Worm (Caenorhabditis elegans) whole organism, L3 larva: ENCODE data around the gene rpb-6.

ENCODE experiments used
- R02D3.7 ChIP-seq: fragments of 150-350 bp; optimal IDR thresholded peaks from 2 replicates; lab custom pipeline; 2014; ENCODE audit warnings: missing biosample characterization, missing genetic modification characterization
- aly-2 ChIP-seq: fragments of 150-350 bp; optimal IDR thresholded peaks from 2 replicates; lab custom pipeline; 2014; ENCODE audit warnings: missing biosample characterization, missing genetic modification characterization
- ama-1 ChIP-seq: fragments of 150-350 bp; optimal IDR thresholded peaks from 2 replicates; lab custom pipeline; 2018
- ceh-16 ChIP-seq: sonication (generic microtip); optimal IDR thresholded peaks from 2 replicates; lab custom pipeline; 2017; ENCODE audit warnings: missing biosample characterization, missing genetic modification characterization
- ceh-28 ChIP-seq: fragments of 150-350 bp; optimal IDR thresholded peaks from 2 replicates; lab custom pipeline; 2014; ENCODE audit warnings: missing biosample characterization, missing genetic modification reagents, missing genetic modification characterization
- ceh-82 ChIP-seq: fragments of 150-350 bp; optimal IDR thresholded peaks from 2 replicates; lab custom pipeline; 2014; ENCODE audit warnings: missing biosample characterization, missing genetic modification characterization
- ceh-9 ChIP-seq: sonication (generic microtip); optimal IDR thresholded peaks from 2 replicates; lab custom pipeline; 2018; ENCODE audit warnings: missing biosample characterization, missing genetic modification characterization
- egl-5 ChIP-seq: fragments of 150-350 bp; optimal IDR thresholded peaks from 2 replicates; lab custom pipeline; 2017; ENCODE audit warnings: missing biosample characterization, missing genetic modification reagents, missing genetic modification characterization, inconsistent platforms
- elt-2 ChIP-seq: sonication (generic microtip); optimal IDR thresholded peaks from 2 replicates; lab custom pipeline; 2016; ENCODE audit warnings: missing genetic modification reagents, mild to moderate bottlenecking, missing genetic modification characterization, missing compliant biosample characterization
- eor-1 ChIP-seq, 2 experiments: fragments of 150-350 bp; optimal IDR thresholded peaks; 2 replicates each; lab custom pipeline; 2014 to 2018; ENCODE audit warnings: missing biosample characterization in 2 of 2, missing genetic modification characterization in 2 of 2
- fkh-10 ChIP-seq: sonication (generic microtip); optimal IDR thresholded peaks from 2 replicates; lab custom pipeline; 2017; ENCODE audit warnings: missing biosample characterization, missing genetic modification reagents, missing genetic modification characterization
- fkh-2 ChIP-seq: fragments of 150-350 bp; optimal IDR thresholded peaks from 2 replicates; lab custom pipeline; 2014; ENCODE audit warnings: missing biosample characterization, missing genetic modification reagents, missing genetic modification characterization
- hmg-11 ChIP-seq: sonication (generic microtip); optimal IDR thresholded peaks from 2 replicates; lab custom pipeline; 2016; ENCODE audit warnings: missing genetic modification characterization, missing compliant biosample characterization
- lin-15B ChIP-seq: fragments of 150-350 bp; optimal IDR thresholded peaks from 2 replicates; lab custom pipeline; 2014; ENCODE audit warnings: missing biosample characterization, missing genetic modification characterization
- lin-39 ChIP-seq: fragments of 150-350 bp; optimal IDR thresholded peaks from 2 replicates; lab custom pipeline; 2018; ENCODE audit warnings: missing biosample characterization, missing genetic modification reagents, missing genetic modification characterization
- lsy-12 ChIP-seq: sonication (generic microtip); optimal IDR thresholded peaks from 2 replicates; lab custom pipeline; 2016; ENCODE audit warnings: mild to moderate bottlenecking, missing genetic modification characterization, missing compliant biosample characterization
- mdl-1 ChIP-seq: fragments of 150-350 bp; optimal IDR thresholded peaks from 2 replicates; lab custom pipeline; 2014; ENCODE audit warnings: missing biosample characterization, missing genetic modification characterization
- mml-1 ChIP-seq: fragments of 150-350 bp; sonication (generic microtip); optimal IDR thresholded peaks from 3 replicates; lab custom pipeline; 2014; ENCODE audit warnings: missing biosample characterization, missing genetic modification characterization
- nfya-1 ChIP-seq: sonication (generic microtip); optimal IDR thresholded peaks from 2 replicates; lab custom pipeline; 2017; ENCODE audit warnings: missing genetic modification characterization, mild to moderate bottlenecking, missing compliant biosample characterization, antibody characterized with exemption, moderate library complexity; ENCODE audit not compliant: insufficient read depth
- nhr-11 ChIP-seq: fragments of 150-350 bp; optimal IDR thresholded peaks from 2 replicates; lab custom pipeline; 2014; ENCODE audit warnings: missing biosample characterization, missing genetic modification characterization
- nhr-23 ChIP-seq: fragments of 150-350 bp; optimal IDR thresholded peaks from 2 replicates; lab custom pipeline; 2014; ENCODE audit warnings: missing biosample characterization, missing genetic modification reagents, missing genetic modification characterization
- nhr-237 ChIP-seq: fragments of 150-350 bp; optimal IDR thresholded peaks from 2 replicates; lab custom pipeline; 2014; ENCODE audit warnings: missing biosample characterization, missing genetic modification characterization
- nhr-25 ChIP-seq: sonication (generic microtip); optimal IDR thresholded peaks from 2 replicates; lab custom pipeline; 2017; ENCODE audit warnings: missing biosample characterization, missing genetic modification characterization
- nhr-43 ChIP-seq: sonication (generic microtip); optimal IDR thresholded peaks from 2 replicates; lab custom pipeline; 2016; ENCODE audit warnings: mild to moderate bottlenecking, missing genetic modification characterization, missing compliant biosample characterization; ENCODE audit not compliant: poor library complexity, severe bottlenecking
- nhr-67 ChIP-seq: fragments of 150-350 bp; optimal IDR thresholded peaks from 2 replicates; lab custom pipeline; 2014; ENCODE audit warnings: missing biosample characterization, missing genetic modification characterization
- pha-4 ChIP-seq: fragments of 150-350 bp; optimal IDR thresholded peaks from 2 replicates; lab custom pipeline; 2014; ENCODE audit warnings: missing biosample characterization, missing genetic modification reagents, missing genetic modification characterization
- pqm-1 ChIP-seq: fragments of 150-350 bp; optimal IDR thresholded peaks from 2 replicates; lab custom pipeline; 2017; ENCODE audit warnings: missing biosample characterization, missing genetic modification characterization, inconsistent platforms
- tbx-2 ChIP-seq: sonication (generic microtip); optimal IDR thresholded peaks from 2 replicates; lab custom pipeline; 2016; ENCODE audit warnings: mild to moderate bottlenecking, missing genetic modification characterization, missing compliant biosample characterization
- unc-39 ChIP-seq: sonication (generic microtip); optimal IDR thresholded peaks from 4 replicates; lab custom pipeline; 2017; ENCODE audit warnings: missing biosample characterization, missing genetic modification characterization
- unc-62 ChIP-seq: fragments of 150-350 bp; sonication (generic microtip); optimal IDR thresholded peaks from 4 replicates; lab custom pipeline; 2014; ENCODE audit warnings: missing biosample characterization, missing genetic modification reagents, missing genetic modification characterization
- zag-1 ChIP-seq: fragments of 150-350 bp; optimal IDR thresholded peaks from 2 replicates; lab custom pipeline; 2014; ENCODE audit warnings: missing biosample characterization, missing genetic modification characterization
- ztf-11 ChIP-seq: fragments of 150-350 bp; optimal IDR thresholded peaks from 2 replicates; lab custom pipeline; 2014; ENCODE audit warnings: missing biosample characterization, missing genetic modification characterization

Gene rpb-6

DNA sequence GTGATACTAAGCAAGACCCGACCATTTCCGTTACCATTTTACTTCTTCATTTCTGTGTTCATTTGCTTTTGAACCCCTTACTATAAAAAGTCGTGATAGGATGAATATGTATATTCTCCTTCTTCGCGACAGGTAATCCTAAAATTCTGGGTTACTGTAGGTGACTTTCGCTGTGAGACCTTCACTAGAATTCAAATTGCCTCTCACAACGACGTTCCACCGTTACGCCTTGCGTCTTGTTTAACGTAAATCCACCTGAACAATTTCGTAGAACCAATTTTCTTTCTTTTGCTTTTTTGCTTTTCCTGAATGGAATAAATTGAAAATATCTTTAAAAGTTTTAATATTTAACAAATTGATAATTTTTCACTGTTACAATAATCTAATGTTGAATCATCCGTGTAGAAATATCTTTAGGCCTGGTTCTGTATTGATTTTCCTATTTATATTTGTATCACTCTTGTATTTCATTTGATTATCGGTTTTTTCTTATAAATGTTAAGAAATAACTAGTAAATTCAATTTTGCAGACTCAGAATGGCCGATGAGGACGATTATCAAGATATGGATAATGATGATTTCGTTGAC is at the start of gene rpb-6:
rpb-6 (plus strand) TSS at position 538 of the 588 bp plus-strand sequence.
- TF ChIP-seq pqm-1 (tag; lab: Kevin White, UChicago) (no peak), aly-2 (no peak), nhr-11 (tag; lab: Kevin White, UChicago) (no peak), nhr-67 (tag; lab: Kevin White, UChicago) (no peak), nhr-237 (tag; lab: Kevin White, UChicago) (no peak), lin-39 (tag; lab: Kevin White, UChicago) (no peak), R02D3.7 (tag; lab: Kevin White, UChicago) (peak; percentile 66), tbx-2 (no peak), nhr-25 (peak; percentile 10), mml-1 (tag; lab: Kevin White, UChicago) (no peak), lin-15B (tag; lab: Kevin White, UChicago) (peak; percentile 39), fkh-10 (GFP tag; lab: Kevin White, UChicago) (no peak), mdl-1 (no peak)

- TF ChIP-seq hmg-11 (tag; lab: Kevin White, UChicago) (no peak), nhr-67 (tag; lab: Kevin White, UChicago) (no peak), elt-2 (no peak)
Measured at ce11 chrII:10530907-10531306, 48.3 kb upstream of the rpb-6 start.

DNA sequence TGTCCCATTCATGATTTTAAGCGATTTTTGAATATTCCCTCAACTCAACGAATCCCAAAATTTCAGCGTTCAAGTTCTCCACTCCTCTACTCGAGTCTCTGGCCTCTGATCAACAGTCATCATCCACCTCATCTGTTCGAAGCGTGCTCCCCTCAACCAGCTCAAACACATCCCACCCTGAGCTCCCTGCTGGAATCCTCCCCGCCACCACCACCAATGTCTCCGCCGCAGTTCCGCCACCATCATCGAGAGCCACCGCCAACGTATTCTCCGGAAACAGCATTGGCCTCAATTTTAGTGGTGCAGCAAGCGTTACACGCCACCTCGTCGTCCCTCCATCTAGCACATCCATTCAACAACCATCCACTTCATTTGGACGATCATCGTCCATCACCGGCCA is 47.6 kb upstream of the rpb-6 start:
- TF ChIP-seq nhr-67 (tag; lab: Kevin White, UChicago) (no peak), ama-1 (lab: Kevin White, UChicago) (no peak), ztf-11 (tag; lab: Kevin White, UChicago) (no peak), ceh-28 (tag; lab: Kevin White, UChicago) (no peak), ceh-82 (tag; lab: Kevin White, UChicago) (no peak), pha-4 (tag; lab: Kevin White, UChicago) (no peak), mml-1 (tag; lab: Kevin White, UChicago) (no peak), zag-1 (tag; lab: Kevin White, UChicago) (no peak)
- TF ChIP-seq, all 47 proteins: peak for 0

DNA sequence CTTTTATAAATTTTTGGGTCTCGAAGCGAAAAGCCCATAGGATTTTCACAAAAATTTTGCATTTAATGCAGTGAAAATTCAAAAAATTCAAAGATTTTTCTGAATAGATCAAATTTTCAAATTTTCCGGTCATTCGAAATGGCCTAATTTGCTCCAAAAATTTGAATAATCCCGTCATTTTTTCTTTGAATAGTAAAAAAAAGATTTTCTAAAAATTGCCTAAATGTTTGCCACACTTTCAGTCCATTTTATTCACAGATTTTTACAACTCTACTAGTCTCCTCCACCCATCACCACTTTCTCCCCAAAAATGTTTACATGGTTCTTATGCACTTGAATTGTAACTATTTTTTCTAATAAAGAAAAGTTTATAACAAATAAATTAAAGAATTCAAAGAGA is 45.2 kb upstream of the rpb-6 start:
- no peak for TF ChIP-seq hmg-11 (tag; lab: Kevin White, UChicago)

ce11 chrII:10537571-10537970 is 41.6 kb upstream of the rpb-6 start, which contains the start of gene R166.2:
R166.2 (minus strand) TSS chrII:10537671.
- TF ChIP-seq lsy-12 (no peak), fkh-2 (no peak), ceh-9 (no peak), R02D3.7 (tag; lab: Kevin White, UChicago) (no peak)

DNA sequence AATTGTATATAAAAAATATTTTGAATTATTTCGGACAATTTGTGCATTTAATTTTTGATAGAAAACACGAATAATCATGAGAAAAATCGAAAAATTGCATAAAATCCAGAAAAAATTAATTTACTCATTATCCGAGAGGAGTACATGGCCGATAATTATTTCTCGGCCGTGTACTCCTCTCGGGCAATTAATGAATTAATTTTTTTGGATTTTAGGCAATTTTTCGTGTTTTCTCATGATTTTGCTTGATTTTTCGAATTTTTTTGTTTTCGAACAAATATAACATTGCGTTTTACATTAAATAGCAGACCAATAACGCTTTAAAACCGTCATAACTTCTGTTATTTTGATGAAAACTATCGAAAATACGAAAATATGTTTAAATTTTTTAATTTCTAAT is 41.2 kb upstream of the rpb-6 start:
- no peak for TF ChIP-seq unc-39 (tag; lab: Kevin White, UChicago)
- no peak for TF ChIP-seq mml-1 (tag; lab: Kevin White, UChicago)
- TF ChIP-seq ceh-16 (tag; lab: Kevin White, UChicago): no peak
- no peak for TF ChIP-seq unc-62 (GFP tag; lab: Kevin White, UChicago)
- peak; percentile 50 for TF ChIP-seq nfya-1 (tag; lab: Kevin White, UChicago)
- peak; percentile 79 for TF ChIP-seq nhr-43
- no peak for TF ChIP-seq tbx-2
- no peak for TF ChIP-seq ztf-11 (tag; lab: Kevin White, UChicago)
- peak; percentile 28 for TF ChIP-seq elt-2
- peak; percentile 51 for TF ChIP-seq lsy-12
- TF ChIP-seq lin-39 (tag; lab: Kevin White, UChicago): no peak
- TF ChIP-seq pha-4 (tag; lab: Kevin White, UChicago): peak; percentile 61
- peak; percentile 16 for TF ChIP-seq egl-5 (tag; lab: Kevin White, UChicago)
- peak; percentile 64 for TF ChIP-seq nhr-23 (tag; lab: Kevin White, UChicago)
- TF ChIP-seq lin-15B (tag; lab: Kevin White, UChicago): peak; percentile 39
- peak; percentile 14 for TF ChIP-seq R02D3.7 (tag; lab: Kevin White, UChicago)
- TF ChIP-seq pqm-1 (tag; lab: Kevin White, UChicago): no peak
- no peak for TF ChIP-seq ceh-28 (tag; lab: Kevin White, UChicago)
- TF ChIP-seq hmg-11 (tag; lab: Kevin White, UChicago): peak; percentile 30
- no peak for TF ChIP-seq eor-1 (tag; optimal IDR thresholded peaks at IDR 0.05; lab: Kevin White, UChicago)
